Fruit fly (Drosophila melanogaster): ENCODE results near the gene Rhau.

DNA sequence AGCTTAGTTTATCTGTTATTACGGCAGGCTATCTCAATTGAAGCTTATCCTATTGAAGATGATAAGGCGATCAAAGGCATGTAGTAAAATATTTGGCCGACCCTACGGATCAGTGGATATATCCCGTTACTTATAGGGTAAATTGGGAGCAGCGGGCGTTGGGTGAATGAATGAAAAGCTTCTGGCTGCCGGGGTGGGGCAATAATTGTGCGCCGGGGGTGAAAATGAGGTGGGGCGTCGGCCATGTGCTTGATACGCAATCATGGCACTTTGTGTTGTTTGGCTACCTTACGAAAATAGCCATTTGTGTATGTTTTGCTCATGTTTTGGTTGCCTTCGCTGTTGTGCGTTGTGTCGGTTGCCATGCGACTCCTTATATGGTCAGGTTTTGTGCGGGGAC lies 44.0 kb upstream of the Rhau start:
- no peak for TF ChIP-seq Pif1A (GFP tag; optimal IDR thresholded peaks at IDR 0.05)
- no peak for TF ChIP-seq CG13204 (GFP tag; optimal IDR thresholded peaks at IDR 0.05)
- no peak for TF ChIP-seq D1 (tag; optimal IDR thresholded peaks at IDR 0.05)
